Worm (Caenorhabditis elegans) whole organism, early embryonic: Measurements from ENCODE around the gene xbx-3.

ENCODE experiments used
- F13C5.2 ChIP-seq: sonication (generic microtip); optimal IDR thresholded peaks from 2 replicates; lab custom pipeline; 2017; ENCODE audit warnings: mild to moderate bottlenecking, missing genetic modification characterization, inconsistent platforms, missing compliant biosample characterization
- ama-1 ChIP-seq: fragments of 150-350 bp; optimal IDR thresholded peaks from 2 replicates; lab custom pipeline; 2014
- sea-1 ChIP-seq: fragments of 200-800 bp; sonication (Bioruptor generic); conservative IDR thresholded peaks from 2 replicates; pipeline ENCODE4 v1.3.6; 2022; ENCODE audit warnings: missing genetic modification characterization, missing compliant biosample characterization
- tra-4 ChIP-seq: sonication (generic microtip); optimal IDR thresholded peaks from 2 replicates; lab custom pipeline; 2017; ENCODE audit warnings: missing genetic modification characterization, missing compliant biosample characterization

ce11 chrIII:10085983-10086382 lies 50.2 kb downstream of the xbx-3 start, which contains the start of gene T16H12.2:
- TF ChIP-seq ama-1 (no peak), F13C5.2 (tag; lab: Kevin White, UChicago) (no peak), sea-1 (GFP tag; lab: Robert Waterston, UW) (no peak), tra-4 (tag; lab: Kevin White, UChicago) (no peak)
